Worm (Caenorhabditis elegans) whole organism, late embryonic: ENCODE measurements around the gene sdz-27.

ENCODE experiments used
- C08G9.2 ChIP-seq: sonication (generic microtip); optimal IDR thresholded peaks from 2 replicates; lab custom pipeline; 2016; ENCODE audit warnings: mild to moderate bottlenecking, missing genetic modification characterization, moderate library complexity, missing compliant biosample characterization
- C38D4.7 ChIP-seq: fragments of 200-800 bp; sonication (Bioruptor generic); optimal IDR thresholded peaks from 2 replicates; lab custom pipeline; 2018; ENCODE audit warnings: mild to moderate bottlenecking, missing genetic modification characterization, moderate library complexity, missing compliant biosample characterization
- F13H6.1 ChIP-seq: sonication (generic microtip); optimal IDR thresholded peaks from 2 replicates; lab custom pipeline; 2016; ENCODE audit warnings: missing genetic modification characterization, missing compliant biosample characterization
- K02D7.2 ChIP-seq: sonication (generic microtip); optimal IDR thresholded peaks from 2 replicates; lab custom pipeline; 2017; ENCODE audit warnings: mild to moderate bottlenecking, missing genetic modification characterization, missing compliant biosample characterization
- T23F11.4 ChIP-seq: fragments of 200-800 bp; sonication (Bioruptor generic); optimal IDR thresholded peaks from 2 replicates; lab custom pipeline; 2018; ENCODE audit warnings: mild to moderate bottlenecking, missing genetic modification characterization, missing compliant biosample characterization
- Y22D7AL.16 ChIP-seq: sonication (generic microtip); optimal IDR thresholded peaks from 2 replicates; lab custom pipeline; 2016; ENCODE audit warnings: missing genetic modification characterization, missing compliant biosample characterization
- ahr-1 ChIP-seq: sonication (generic microtip); optimal IDR thresholded peaks from 2 replicates; lab custom pipeline; 2016; ENCODE audit warnings: missing genetic modification characterization, missing compliant biosample characterization
- ceh-14 ChIP-seq: sonication (generic microtip); optimal IDR thresholded peaks from 2 replicates; lab custom pipeline; 2016; ENCODE audit warnings: missing genotype, missing genetic modification characterization, missing compliant biosample characterization
- ceh-2 ChIP-seq: sonication (generic microtip); optimal IDR thresholded peaks from 2 replicates; lab custom pipeline; 2016; ENCODE audit warnings: missing genotype, missing genetic modification characterization, missing compliant biosample characterization
- ceh-22 ChIP-seq: sonication (generic microtip); optimal IDR thresholded peaks from 2 replicates; lab custom pipeline; 2017; ENCODE audit warnings: missing biosample characterization, missing genetic modification characterization
- ceh-24 ChIP-seq: sonication (generic microtip); optimal IDR thresholded peaks from 2 replicates; lab custom pipeline; 2016; ENCODE audit warnings: mild to moderate bottlenecking, missing genetic modification characterization, missing compliant biosample characterization
- ceh-30 ChIP-seq: fragments of 150-350 bp; optimal IDR thresholded peaks from 2 replicates; lab custom pipeline; 2014; ENCODE audit warnings: missing biosample characterization, missing genetic modification characterization
- ceh-34 ChIP-seq: sonication (generic microtip); optimal IDR thresholded peaks from 2 replicates; lab custom pipeline; 2016; ENCODE audit warnings: mild to moderate bottlenecking, missing genetic modification characterization, missing compliant biosample characterization
- ceh-6 ChIP-seq: fragments of 200-800 bp; sonication (Bioruptor generic); optimal IDR thresholded peaks from 2 replicates; lab custom pipeline; 2018; ENCODE audit warnings: mild to moderate bottlenecking, missing genetic modification characterization, missing compliant biosample characterization
- che-1 ChIP-seq: sonication (generic microtip); optimal IDR thresholded peaks from 2 replicates; lab custom pipeline; 2016; ENCODE audit warnings: mild to moderate bottlenecking, missing genetic modification characterization, missing compliant biosample characterization
- dve-1 ChIP-seq: sonication (generic microtip); optimal IDR thresholded peaks from 2 replicates; lab custom pipeline; 2017; ENCODE audit warnings: antibody characterized with exemption, mild to moderate bottlenecking, missing genetic modification characterization, missing compliant biosample characterization
- elt-2 ChIP-seq: sonication (generic microtip); optimal IDR thresholded peaks from 2 replicates; lab custom pipeline; 2016; ENCODE audit warnings: missing genetic modification reagents, missing genetic modification characterization, missing compliant biosample characterization
- elt-4 ChIP-seq: sonication (generic microtip); optimal IDR thresholded peaks from 2 replicates; lab custom pipeline; 2016; ENCODE audit warnings: missing genetic modification characterization, missing compliant biosample characterization
- eyg-1 ChIP-seq: sonication (generic microtip); optimal IDR thresholded peaks from 2 replicates; lab custom pipeline; 2016; ENCODE audit warnings: missing genotype, missing genetic modification characterization, missing compliant biosample characterization
- fax-1 ChIP-seq: sonication (generic microtip); optimal IDR thresholded peaks from 2 replicates; lab custom pipeline; 2016; ENCODE audit warnings: missing genotype, missing genetic modification characterization, missing compliant biosample characterization
- fkh-10 ChIP-seq: fragments of 150-350 bp; optimal IDR thresholded peaks from 2 replicates; lab custom pipeline; 2014; ENCODE audit warnings: missing biosample characterization, missing genetic modification reagents, missing genetic modification characterization
- gmeb-2 ChIP-seq: sonication (generic microtip); optimal IDR thresholded peaks from 2 replicates; lab custom pipeline; 2016; ENCODE audit warnings: missing genetic modification characterization, inconsistent platforms, missing compliant biosample characterization
- hlh-13 ChIP-seq: fragments of 200-800 bp; sonication (Bioruptor generic); optimal IDR thresholded peaks from 2 replicates; lab custom pipeline; 2018; ENCODE audit warnings: mild to moderate bottlenecking, missing genetic modification characterization, missing compliant biosample characterization
- hlh-15 ChIP-seq: sonication (generic microtip); optimal IDR thresholded peaks from 2 replicates; lab custom pipeline; 2016; ENCODE audit warnings: missing genetic modification characterization, missing compliant biosample characterization
- lim-6 ChIP-seq: sonication (generic microtip); optimal IDR thresholded peaks from 2 replicates; lab custom pipeline; 2016; ENCODE audit warnings: missing genetic modification characterization, missing compliant biosample characterization
- nfya-1 ChIP-seq: sonication (generic microtip); optimal IDR thresholded peaks from 2 replicates; lab custom pipeline; 2017; ENCODE audit warnings: missing genetic modification characterization, mild to moderate bottlenecking, missing compliant biosample characterization, antibody characterized with exemption, moderate library complexity
- nhr-232 ChIP-seq: sonication (generic microtip); optimal IDR thresholded peaks from 2 replicates; lab custom pipeline; 2016; ENCODE audit warnings: missing genetic modification characterization, missing compliant biosample characterization
- npax-4 ChIP-seq: sonication (generic microtip); optimal IDR thresholded peaks from 2 replicates; lab custom pipeline; 2016; ENCODE audit warnings: missing genetic modification characterization, missing compliant biosample characterization
- odd-2 ChIP-seq: sonication (generic microtip); optimal IDR thresholded peaks from 2 replicates; lab custom pipeline; 2017; ENCODE audit warnings: antibody characterized with exemption, mild to moderate bottlenecking, missing genetic modification characterization, missing compliant biosample characterization
- pag-3 ChIP-seq: sonication (generic microtip); optimal IDR thresholded peaks from 2 replicates; lab custom pipeline; 2016; ENCODE audit warnings: missing compliant biosample characterization, missing genetic modification characterization, borderline replicate concordance
- pat-9 ChIP-seq: fragments of 200-800 bp; sonication (Bioruptor generic); optimal IDR thresholded peaks from 2 replicates; lab custom pipeline; 2018; ENCODE audit warnings: mild to moderate bottlenecking, missing genetic modification characterization, moderate library complexity, missing compliant biosample characterization
- pha-2 ChIP-seq: sonication (generic microtip); optimal IDR thresholded peaks from 2 replicates; lab custom pipeline; 2017; ENCODE audit warnings: mild to moderate bottlenecking, missing genetic modification characterization, missing compliant biosample characterization
- pros-1 ChIP-seq: fragments of 150-350 bp; optimal IDR thresholded peaks from 2 replicates; lab custom pipeline; 2014; ENCODE audit warnings: missing biosample characterization, missing genetic modification reagents, missing genetic modification characterization
- sox-2 ChIP-seq: fragments of 200-800 bp; sonication (Bioruptor generic); IDR thresholded peaks from 2 replicates; pipeline ENCODE4 v1.3.6; 2022; ENCODE audit warnings: missing genetic modification reagents, missing genetic modification characterization, missing compliant biosample characterization
- tbx-2 ChIP-seq: sonication (generic microtip); optimal IDR thresholded peaks from 2 replicates; lab custom pipeline; 2016; ENCODE audit warnings: missing genetic modification characterization, missing compliant biosample characterization
- tbx-7 ChIP-seq: sonication (generic microtip); optimal IDR thresholded peaks from 2 replicates; lab custom pipeline; 2016; ENCODE audit warnings: missing genotype, missing genetic modification characterization, missing compliant biosample characterization
- unc-3 ChIP-seq, 2 experiments: fragments of 200-800 bp in 1 of 2; sonication (Bioruptor generic) in 1 of 2; sonication (generic microtip) in 1 of 2; conservative IDR thresholded peaks in 1 of 2; optimal IDR thresholded peaks in 1 of 2; 2 replicates each; pipeline versions ENCODE4 v1.3.6 to Lab custom; 2016 to 2022; ENCODE audit warnings: missing compliant biosample characterization in 2 of 2, missing genetic modification characterization in 2 of 2, missing genetic modification reagents in 1 of 2
- unc-42 ChIP-seq: sonication (generic microtip); optimal IDR thresholded peaks from 2 replicates; lab custom pipeline; 2016; ENCODE audit warnings: missing genotype, missing genetic modification characterization, missing compliant biosample characterization
- unc-55 ChIP-seq: sonication (generic microtip); optimal IDR thresholded peaks from 2 replicates; lab custom pipeline; 2017; ENCODE audit warnings: missing biosample characterization, missing genetic modification reagents, missing genetic modification characterization
- unc-86 ChIP-seq: sonication (generic microtip); optimal IDR thresholded peaks from 2 replicates; lab custom pipeline; 2016; ENCODE audit warnings: missing genetic modification characterization, missing compliant biosample characterization
- zip-5 ChIP-seq: sonication (generic microtip); optimal IDR thresholded peaks from 2 replicates; lab custom pipeline; 2016; ENCODE audit warnings: missing genetic modification characterization, missing compliant biosample characterization
- ztf-16 ChIP-seq: sonication (generic microtip); optimal IDR thresholded peaks from 2 replicates; lab custom pipeline; 2017; ENCODE audit warnings: missing genetic modification characterization, missing compliant biosample characterization

sdz-27 gene

DNA sequence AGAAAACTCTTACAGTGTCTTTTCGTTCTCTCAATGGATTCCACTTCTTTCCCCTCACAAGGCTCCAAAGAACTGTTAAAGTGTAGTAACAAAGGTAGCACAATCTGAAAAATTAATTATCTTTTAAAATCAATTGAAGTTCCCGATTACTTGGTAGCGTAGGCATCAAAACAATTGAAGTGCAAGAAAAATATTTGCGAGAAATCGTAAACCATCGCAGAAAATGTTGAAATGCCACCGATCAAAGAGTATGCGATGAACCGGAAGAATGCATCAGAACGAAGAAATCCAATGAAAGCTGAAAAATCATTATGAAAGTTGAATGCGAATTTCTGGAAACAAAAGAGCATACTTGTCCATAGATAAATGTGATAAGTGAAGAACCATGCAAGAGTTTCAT is 40.3 kb upstream of the sdz-27 start:
- TF ChIP-seq ceh-2 (no peak), zip-5 (tag; lab: Kevin White, UChicago) (no peak), dve-1 (tag; lab: Kevin White, UChicago) (no peak), eyg-1 (tag; lab: Kevin White, UChicago) (no peak), Y22D7AL.16 (tag; lab: Kevin White, UChicago) (no peak), elt-4 (tag; lab: Kevin White, UChicago) (no peak), pag-3 (tag; lab: Kevin White, UChicago) (no peak), pha-2 (tag; lab: Kevin White, UChicago) (no peak), hlh-15 (tag; lab: Kevin White, UChicago) (no peak), pros-1 (tag; lab: Kevin White, UChicago) (no peak)

- no peak for TF ChIP-seq ceh-34 (tag; lab: Kevin White, UChicago)
- TF ChIP-seq unc-55 (GFP tag; lab: Kevin White, UChicago) = no peak
- no peak for TF ChIP-seq dve-1 (tag; lab: Kevin White, UChicago)
- TF ChIP-seq ceh-14 = no peak
- no peak for TF ChIP-seq unc-86 (tag; lab: Kevin White, UChicago)
- no peak for TF ChIP-seq elt-2
- no peak for TF ChIP-seq unc-3 (GFP tag; conservative IDR thresholded peaks at IDR 0.05; lab: Robert Waterston, UW)
- TF ChIP-seq unc-3 (tag; optimal IDR thresholded peaks at IDR 0.05; lab: Kevin White, UChicago) = no peak
- no peak for TF ChIP-seq C38D4.7 (GFP tag; lab: Kevin White, UChicago)
- no peak for TF ChIP-seq pat-9
- TF ChIP-seq unc-42 (tag; lab: Kevin White, UChicago) = no peak
- TF ChIP-seq odd-2 = no peak
- no peak for TF ChIP-seq ahr-1 (tag; lab: Kevin White, UChicago)
- TF ChIP-seq pros-1 (tag; lab: Kevin White, UChicago) = no peak
Measured at ce11 chrIV:11146962-11147470, 39.8 kb upstream of the sdz-27 start, which contains the start of gene pigq-1. Gene pigq-1 (minus strand): TSS chrIV:11147247.

DNA sequence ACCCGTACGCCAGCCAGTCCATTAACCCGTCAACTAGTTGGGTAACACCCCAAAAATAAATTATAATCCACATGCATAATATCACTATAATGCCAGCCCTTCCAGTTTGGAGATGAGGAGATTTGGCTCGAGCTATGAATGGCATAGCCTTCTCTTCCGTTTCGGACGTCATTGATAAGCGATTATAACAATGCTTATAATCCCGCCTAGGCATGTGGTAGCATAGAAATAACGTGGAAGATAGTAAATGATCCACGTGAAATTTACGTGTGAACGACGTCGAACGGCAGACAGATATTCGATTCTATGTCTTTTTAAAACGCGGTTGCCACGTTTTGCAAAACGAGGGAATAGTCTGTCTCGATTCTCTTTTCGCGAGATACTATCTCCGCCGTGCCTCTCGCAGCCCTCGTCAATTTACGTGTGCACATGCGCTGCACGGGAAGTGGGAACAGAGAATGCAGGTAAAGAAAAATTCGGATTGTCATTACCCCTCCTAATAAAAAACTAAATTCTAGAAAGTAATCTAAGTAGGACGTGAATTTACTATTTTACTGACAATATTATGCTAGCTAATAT is 38.0 kb upstream of the sdz-27 start:
- TF ChIP-seq nfya-1 (tag; lab: Kevin White, UChicago) (no peak), fax-1 (tag; lab: Kevin White, UChicago) (no peak), tbx-2 (tag; lab: Kevin White, UChicago) (no peak)
- TF ChIP-seq, all 69 proteins: peak for 0

DNA sequence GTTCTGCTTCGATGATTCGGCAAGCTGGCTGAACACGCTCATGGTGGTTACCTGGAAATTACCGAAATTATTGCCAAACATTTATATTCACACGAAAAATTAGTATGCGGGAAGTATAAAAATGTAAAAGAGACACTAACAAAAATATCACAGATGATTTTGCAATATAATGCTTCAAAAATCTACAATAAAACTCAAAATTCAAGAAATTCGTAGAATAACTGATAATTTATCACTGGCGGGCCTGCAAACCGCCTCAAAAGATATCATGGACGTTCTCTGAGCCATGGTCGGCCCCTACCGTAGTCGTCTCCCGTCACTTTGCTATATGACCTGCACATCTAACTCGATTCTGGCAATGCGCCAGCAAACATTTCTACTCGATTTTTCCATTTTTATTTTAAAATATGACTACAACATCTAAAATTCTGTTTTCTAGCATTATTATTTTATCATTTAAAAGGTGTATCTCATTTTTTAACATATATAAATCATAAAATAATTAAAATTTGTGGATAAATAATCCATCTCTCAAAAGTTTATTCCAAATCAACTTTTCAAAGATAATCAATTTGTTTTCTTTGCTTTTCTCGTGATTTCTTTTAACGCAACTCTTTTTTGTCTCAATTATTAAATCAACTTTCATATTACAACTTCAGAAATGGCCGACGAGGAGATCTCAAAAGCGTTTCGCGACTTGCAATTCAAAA is 37.2 kb upstream of the sdz-27 start, which contains the start of the genes F01G4.6 and pfd-1:
Gene F01G4.6, minus strand, starts transcription at position 51 of the 710 bp plus-strand sequence.
Gene pfd-1, plus strand, starts transcription at position 660 of the 710 bp plus-strand sequence.
- no peak for TF ChIP-seq ceh-6 (GFP tag; lab: Kevin White, UChicago)
- TF ChIP-seq ztf-16 (tag; lab: Kevin White, UChicago) = no peak
- no peak for TF ChIP-seq pag-3 (tag; lab: Kevin White, UChicago)
- no peak for TF ChIP-seq zip-5 (tag; lab: Kevin White, UChicago)
- TF ChIP-seq hlh-13 (GFP tag; lab: Kevin White, UChicago) = no peak
- peak; percentile 37 for TF ChIP-seq unc-55 (GFP tag; lab: Kevin White, UChicago)
- TF ChIP-seq eyg-1 (tag; lab: Kevin White, UChicago) = no peak
- TF ChIP-seq fkh-10 (GFP tag; lab: Kevin White, UChicago) = no peak
- no peak for TF ChIP-seq che-1 (tag; lab: Kevin White, UChicago)
- no peak for TF ChIP-seq ceh-30 (tag; lab: Kevin White, UChicago)
- no peak for TF ChIP-seq npax-4 (tag; lab: Kevin White, UChicago)
- TF ChIP-seq nfya-1 (tag; lab: Kevin White, UChicago) = peak; percentile 90
- TF ChIP-seq C38D4.7 (GFP tag; lab: Kevin White, UChicago) = no peak
- no peak for TF ChIP-seq C08G9.2 (tag; lab: Kevin White, UChicago)
- TF ChIP-seq Y22D7AL.16 (tag; lab: Kevin White, UChicago) = no peak
- peak; percentile 12 for TF ChIP-seq gmeb-2
- peak; percentile 44 for TF ChIP-seq tbx-2 (tag; lab: Kevin White, UChicago)
- no peak for TF ChIP-seq ceh-22
- no peak for TF ChIP-seq T23F11.4 (GFP tag; lab: Kevin White, UChicago)
- no peak for TF ChIP-seq fax-1 (tag; lab: Kevin White, UChicago)
- TF ChIP-seq unc-3 (GFP tag; conservative IDR thresholded peaks at IDR 0.05; lab: Robert Waterston, UW) = peak; percentile 29; the same call in 1 of the 2 replicates
- TF ChIP-seq unc-3 (tag; optimal IDR thresholded peaks at IDR 0.05; lab: Kevin White, UChicago) = no peak
- no peak for TF ChIP-seq elt-4 (tag; lab: Kevin White, UChicago)
- no peak for TF ChIP-seq lim-6 (tag; lab: Kevin White, UChicago)
- TF ChIP-seq K02D7.2 (tag; lab: Kevin White, UChicago) = no peak
- TF ChIP-seq nhr-232 (tag; lab: Kevin White, UChicago) = no peak
- TF ChIP-seq sox-2 (GFP tag; lab: Robert Waterston, UW) = no peak
- peak; percentile 11 for TF ChIP-seq F13H6.1
- no peak for TF ChIP-seq ceh-24 (tag; lab: Kevin White, UChicago)
- TF ChIP-seq tbx-7 = no peak
- TF ChIP-seq dve-1 (tag; lab: Kevin White, UChicago) = peak; percentile 54
